Worm (Caenorhabditis elegans) whole organism, late embryonic: Measurements from ENCODE around the gene vps-33.2.

Experiments
- C08G9.2 ChIP-seq: sonication (generic microtip); optimal IDR thresholded peaks from 2 replicates; lab custom pipeline; 2016; ENCODE audit warnings: mild to moderate bottlenecking, missing genetic modification characterization, moderate library complexity, missing compliant biosample characterization
- C38D4.7 ChIP-seq: fragments of 200-800 bp; sonication (Bioruptor generic); optimal IDR thresholded peaks from 2 replicates; lab custom pipeline; 2018; ENCODE audit warnings: mild to moderate bottlenecking, missing genetic modification characterization, moderate library complexity, missing compliant biosample characterization
- K02D7.2 ChIP-seq: sonication (generic microtip); optimal IDR thresholded peaks from 2 replicates; lab custom pipeline; 2017; ENCODE audit warnings: mild to moderate bottlenecking, missing genetic modification characterization, missing compliant biosample characterization
- T23F11.4 ChIP-seq: fragments of 200-800 bp; sonication (Bioruptor generic); optimal IDR thresholded peaks from 2 replicates; lab custom pipeline; 2018; ENCODE audit warnings: mild to moderate bottlenecking, missing genetic modification characterization, missing compliant biosample characterization
- Y22D7AL.16 ChIP-seq: sonication (generic microtip); optimal IDR thresholded peaks from 2 replicates; lab custom pipeline; 2016; ENCODE audit warnings: missing genetic modification characterization, missing compliant biosample characterization
- ceh-14 ChIP-seq: sonication (generic microtip); optimal IDR thresholded peaks from 2 replicates; lab custom pipeline; 2016; ENCODE audit warnings: missing genotype, missing genetic modification characterization, missing compliant biosample characterization
- ceh-19 ChIP-seq: fragments of 200-800 bp; sonication (Bioruptor generic); optimal IDR thresholded peaks from 2 replicates; lab custom pipeline; 2018; ENCODE audit warnings: mild to moderate bottlenecking, missing genetic modification characterization, missing compliant biosample characterization
- ceh-2 ChIP-seq: sonication (generic microtip); optimal IDR thresholded peaks from 2 replicates; lab custom pipeline; 2016; ENCODE audit warnings: missing genotype, missing genetic modification characterization, missing compliant biosample characterization
- ceh-22 ChIP-seq: sonication (generic microtip); optimal IDR thresholded peaks from 2 replicates; lab custom pipeline; 2017; ENCODE audit warnings: missing biosample characterization, missing genetic modification characterization
- ceh-24 ChIP-seq: sonication (generic microtip); optimal IDR thresholded peaks from 2 replicates; lab custom pipeline; 2016; ENCODE audit warnings: mild to moderate bottlenecking, missing genetic modification characterization, missing compliant biosample characterization
- ceh-31 ChIP-seq: sonication (generic microtip); optimal IDR thresholded peaks from 2 replicates; lab custom pipeline; 2016; ENCODE audit warnings: missing genetic modification characterization, missing compliant biosample characterization
- ceh-34 ChIP-seq: sonication (generic microtip); optimal IDR thresholded peaks from 2 replicates; lab custom pipeline; 2016; ENCODE audit warnings: mild to moderate bottlenecking, missing genetic modification characterization, missing compliant biosample characterization
- ceh-6 ChIP-seq: fragments of 200-800 bp; sonication (Bioruptor generic); optimal IDR thresholded peaks from 2 replicates; lab custom pipeline; 2018; ENCODE audit warnings: mild to moderate bottlenecking, missing genetic modification characterization, missing compliant biosample characterization
- ceh-9 ChIP-seq: sonication (generic microtip); optimal IDR thresholded peaks from 2 replicates; lab custom pipeline; 2016; ENCODE audit warnings: mild to moderate bottlenecking, missing genetic modification characterization, inconsistent platforms, missing compliant biosample characterization
- che-1 ChIP-seq: sonication (generic microtip); optimal IDR thresholded peaks from 2 replicates; lab custom pipeline; 2016; ENCODE audit warnings: mild to moderate bottlenecking, missing genetic modification characterization, missing compliant biosample characterization
- dve-1 ChIP-seq: sonication (generic microtip); optimal IDR thresholded peaks from 2 replicates; lab custom pipeline; 2017; ENCODE audit warnings: antibody characterized with exemption, mild to moderate bottlenecking, missing genetic modification characterization, missing compliant biosample characterization
- elt-2 ChIP-seq: sonication (generic microtip); optimal IDR thresholded peaks from 2 replicates; lab custom pipeline; 2016; ENCODE audit warnings: missing genetic modification reagents, missing genetic modification characterization, missing compliant biosample characterization
- elt-4 ChIP-seq: sonication (generic microtip); optimal IDR thresholded peaks from 2 replicates; lab custom pipeline; 2016; ENCODE audit warnings: missing genetic modification characterization, missing compliant biosample characterization
- ets-4 ChIP-seq: sonication (generic microtip); optimal IDR thresholded peaks from 2 replicates; lab custom pipeline; 2016; ENCODE audit warnings: missing genetic modification characterization, missing compliant biosample characterization
- eyg-1 ChIP-seq: sonication (generic microtip); optimal IDR thresholded peaks from 2 replicates; lab custom pipeline; 2016; ENCODE audit warnings: missing genotype, missing genetic modification characterization, missing compliant biosample characterization
- fax-1 ChIP-seq: sonication (generic microtip); optimal IDR thresholded peaks from 2 replicates; lab custom pipeline; 2016; ENCODE audit warnings: missing genotype, missing genetic modification characterization, missing compliant biosample characterization
- hlh-13 ChIP-seq: fragments of 200-800 bp; sonication (Bioruptor generic); optimal IDR thresholded peaks from 2 replicates; lab custom pipeline; 2018; ENCODE audit warnings: mild to moderate bottlenecking, missing genetic modification characterization, missing compliant biosample characterization
- hlh-15 ChIP-seq: sonication (generic microtip); optimal IDR thresholded peaks from 2 replicates; lab custom pipeline; 2016; ENCODE audit warnings: missing genetic modification characterization, missing compliant biosample characterization
- hlh-6 ChIP-seq: sonication (generic microtip); optimal IDR thresholded peaks from 2 replicates; lab custom pipeline; 2016; ENCODE audit warnings: missing genotype, missing genetic modification characterization, missing compliant biosample characterization
- lim-6 ChIP-seq: sonication (generic microtip); optimal IDR thresholded peaks from 2 replicates; lab custom pipeline; 2016; ENCODE audit warnings: missing genetic modification characterization, missing compliant biosample characterization
- lin-11 ChIP-seq: fragments of 200-800 bp; sonication (Bioruptor generic); optimal IDR thresholded peaks from 2 replicates; lab custom pipeline; 2018; ENCODE audit warnings: mild to moderate bottlenecking, missing genetic modification characterization, missing compliant biosample characterization
- mec-3 ChIP-seq: sonication (generic microtip); optimal IDR thresholded peaks from 2 replicates; lab custom pipeline; 2016; ENCODE audit warnings: borderline replicate concordance, missing genetic modification characterization, missing compliant biosample characterization
- nhr-11 ChIP-seq: fragments of 150-350 bp; optimal IDR thresholded peaks from 2 replicates; lab custom pipeline; 2014; ENCODE audit warnings: missing biosample characterization, missing genetic modification characterization
- nhr-232 ChIP-seq: sonication (generic microtip); optimal IDR thresholded peaks from 2 replicates; lab custom pipeline; 2016; ENCODE audit warnings: missing genetic modification characterization, missing compliant biosample characterization
- npax-4 ChIP-seq: sonication (generic microtip); optimal IDR thresholded peaks from 2 replicates; lab custom pipeline; 2016; ENCODE audit warnings: missing genetic modification characterization, missing compliant biosample characterization
- pat-9 ChIP-seq: fragments of 200-800 bp; sonication (Bioruptor generic); optimal IDR thresholded peaks from 2 replicates; lab custom pipeline; 2018; ENCODE audit warnings: mild to moderate bottlenecking, missing genetic modification characterization, moderate library complexity, missing compliant biosample characterization
- pha-4 ChIP-seq: fragments of 150-350 bp; optimal IDR thresholded peaks from 2 replicates; lab custom pipeline; 2018; ENCODE audit warnings: missing biosample characterization, missing genetic modification reagents, missing genetic modification characterization
- pros-1 ChIP-seq: fragments of 150-350 bp; optimal IDR thresholded peaks from 2 replicates; lab custom pipeline; 2014; ENCODE audit warnings: missing biosample characterization, missing genetic modification reagents, missing genetic modification characterization
- ref-2 ChIP-seq: sonication (generic microtip); optimal IDR thresholded peaks from 2 replicates; lab custom pipeline; 2016; ENCODE audit warnings: missing genetic modification characterization, missing compliant biosample characterization
- sox-2 ChIP-seq: fragments of 200-800 bp; sonication (Bioruptor generic); IDR thresholded peaks from 2 replicates; pipeline ENCODE4 v1.3.6; 2022; ENCODE audit warnings: missing genetic modification reagents, missing genetic modification characterization, missing compliant biosample characterization
- sox-4 ChIP-seq: sonication (generic microtip); optimal IDR thresholded peaks from 2 replicates; lab custom pipeline; 2017; ENCODE audit warnings: mild to moderate bottlenecking, missing genetic modification characterization, inconsistent platforms, missing compliant biosample characterization
- syd-9 ChIP-seq: sonication (generic microtip); optimal IDR thresholded peaks from 2 replicates; lab custom pipeline; 2016; ENCODE audit warnings: mild to moderate bottlenecking, missing genetic modification characterization, moderate library complexity, missing compliant biosample characterization
- tbx-2 ChIP-seq: sonication (generic microtip); optimal IDR thresholded peaks from 2 replicates; lab custom pipeline; 2016; ENCODE audit warnings: missing genetic modification characterization, missing compliant biosample characterization
- tbx-7 ChIP-seq: sonication (generic microtip); optimal IDR thresholded peaks from 2 replicates; lab custom pipeline; 2016; ENCODE audit warnings: missing genotype, missing genetic modification characterization, missing compliant biosample characterization
- ttx-3 ChIP-seq: sonication (generic microtip); optimal IDR thresholded peaks from 2 replicates; lab custom pipeline; 2016; ENCODE audit warnings: missing genetic modification reagents, missing genetic modification characterization, missing compliant biosample characterization
- unc-3 ChIP-seq, 2 experiments: fragments of 200-800 bp in 1 of 2; sonication (Bioruptor generic) in 1 of 2; sonication (generic microtip) in 1 of 2; conservative IDR thresholded peaks in 1 of 2; optimal IDR thresholded peaks in 1 of 2; 2 replicates each; pipeline versions ENCODE4 v1.3.6 to Lab custom; 2016 to 2022; ENCODE audit warnings: missing compliant biosample characterization in 2 of 2, missing genetic modification characterization in 2 of 2, missing genetic modification reagents in 1 of 2
- unc-55 ChIP-seq: sonication (generic microtip); optimal IDR thresholded peaks from 2 replicates; lab custom pipeline; 2017; ENCODE audit warnings: missing biosample characterization, missing genetic modification reagents, missing genetic modification characterization
- unc-86 ChIP-seq: sonication (generic microtip); optimal IDR thresholded peaks from 2 replicates; lab custom pipeline; 2016; ENCODE audit warnings: missing genetic modification characterization, missing compliant biosample characterization
- ztf-16 ChIP-seq: sonication (generic microtip); optimal IDR thresholded peaks from 2 replicates; lab custom pipeline; 2017; ENCODE audit warnings: missing genetic modification characterization, missing compliant biosample characterization

The vps-33.2 gene

DNA sequence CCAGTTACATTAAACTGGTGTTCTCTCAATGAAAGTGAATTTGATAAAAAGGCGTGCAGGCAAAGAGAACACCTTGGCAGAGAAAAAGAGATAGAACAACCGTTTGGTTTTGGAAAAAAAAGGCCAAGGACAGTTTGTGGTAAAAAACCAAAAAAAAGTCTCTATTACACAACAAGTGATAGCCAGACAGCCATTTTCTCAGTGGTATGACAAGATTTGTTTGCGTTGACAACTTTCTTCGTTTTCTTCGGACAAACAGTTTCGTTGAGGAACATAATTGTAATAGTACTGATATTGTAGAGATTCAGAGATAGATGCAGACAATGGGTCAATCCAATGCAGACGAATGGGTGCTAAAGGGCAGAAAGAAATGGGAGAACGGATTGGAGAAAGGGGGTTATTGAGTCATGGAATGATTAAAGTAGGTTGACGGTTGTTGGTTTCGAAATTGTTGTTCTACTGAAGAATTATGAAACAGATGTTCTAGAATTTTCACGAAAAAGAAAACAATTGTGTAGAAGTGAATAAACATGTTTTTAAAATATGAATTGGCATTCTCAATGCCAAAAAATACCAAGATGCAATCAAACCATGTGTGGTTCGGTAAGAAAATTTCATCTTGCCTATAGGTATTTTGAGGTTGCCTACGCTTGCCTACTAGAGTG lies 38.7 kb upstream of the vps-33.2 start:
- no peak for TF ChIP-seq ceh-22 (tag; lab: Kevin White, UChicago)
- TF ChIP-seq fax-1 (tag; lab: Kevin White, UChicago), result no peak

DNA sequence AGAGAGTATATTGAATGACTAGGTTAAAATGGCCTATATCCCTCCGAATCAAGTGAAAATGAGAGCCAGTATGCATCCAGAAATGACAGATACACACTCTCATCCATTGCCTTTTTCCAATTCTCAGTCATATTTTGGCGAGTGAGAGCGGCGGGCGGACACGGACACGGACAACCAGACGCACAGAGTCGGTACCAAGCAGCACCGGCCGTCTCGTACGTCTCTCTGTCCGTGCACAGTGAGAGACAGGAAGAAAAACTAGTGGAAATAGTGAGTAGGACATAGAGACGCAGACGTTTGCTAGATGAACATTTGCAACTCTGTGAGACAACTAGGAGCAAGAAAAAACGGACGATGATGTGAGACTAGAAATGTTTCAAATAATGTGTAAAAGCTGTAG lies 37.8 kb upstream of the vps-33.2 start:
- TF ChIP-seq eyg-1 (tag; lab: Kevin White, UChicago) (no peak), tbx-2 (tag; lab: Kevin White, UChicago) (peak; percentile 25), hlh-13 (GFP tag; lab: Kevin White, UChicago) (no peak), unc-86 (tag; lab: Kevin White, UChicago) (no peak), nhr-11 (tag; lab: Kevin White, UChicago) (no peak), unc-55 (GFP tag; lab: Kevin White, UChicago) (peak; percentile 55), npax-4 (tag; lab: Kevin White, UChicago) (no peak), ets-4 (tag; lab: Kevin White, UChicago) (no peak), ceh-14 (tag; lab: Kevin White, UChicago) (peak; percentile 8), ref-2 (tag; lab: Kevin White, UChicago) (peak; percentile 27), ceh-2 (tag; lab: Kevin White, UChicago) (no peak), ceh-34 (no peak), elt-4 (tag; lab: Kevin White, UChicago) (no peak), unc-3 (GFP tag; conservative IDR thresholded peaks at IDR 0.05; lab: Robert Waterston, UW) (no peak), unc-3 (tag; optimal IDR thresholded peaks at IDR 0.05; lab: Kevin White, UChicago) (no peak)

DNA sequence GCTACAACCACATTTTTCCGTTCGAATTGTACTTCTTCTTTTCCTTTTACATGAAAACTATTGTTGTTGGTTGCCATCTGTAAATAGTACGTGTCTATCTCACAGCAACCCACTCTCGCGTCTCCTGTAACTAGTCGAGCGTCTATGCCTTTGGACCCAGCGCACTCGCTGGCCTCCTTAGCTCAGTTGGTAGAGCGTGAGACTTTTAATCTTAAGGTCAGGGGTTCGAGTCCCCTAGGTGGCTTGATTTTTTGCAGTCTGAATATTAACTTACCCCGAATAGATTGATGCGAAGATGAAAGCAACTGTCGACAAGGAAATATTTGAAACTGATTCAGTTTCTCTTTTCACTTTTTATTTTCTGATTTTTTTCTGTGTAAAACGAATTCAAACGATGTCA lies 35.9 kb upstream of the vps-33.2 start, which contains the start of gene mpz-3:
TSS of gene mpz-3 (minus strand) at position 320 of the 400 bp plus-strand sequence.
- TF ChIP-seq pros-1 (tag; lab: Kevin White, UChicago), result no peak
- no peak for TF ChIP-seq ref-2 (tag; lab: Kevin White, UChicago)
- TF ChIP-seq hlh-6, result peak; percentile 47
- peak; percentile 8 for TF ChIP-seq C38D4.7 (GFP tag; lab: Kevin White, UChicago)
- TF ChIP-seq tbx-7 (tag; lab: Kevin White, UChicago), result no peak
- no peak for TF ChIP-seq hlh-13 (GFP tag; lab: Kevin White, UChicago)
- TF ChIP-seq ceh-19 (GFP tag; lab: Kevin White, UChicago), result peak; percentile 36
- no peak for TF ChIP-seq ceh-24 (tag; lab: Kevin White, UChicago)
- TF ChIP-seq ttx-3 (tag; lab: Kevin White, UChicago), result peak; percentile 55
- peak; percentile 39 for TF ChIP-seq lin-11 (tag; lab: Kevin White, UChicago)
- peak; percentile 23 for TF ChIP-seq ceh-31 (tag; lab: Kevin White, UChicago)
- TF ChIP-seq mec-3 (tag; lab: Kevin White, UChicago), result no peak
- peak; percentile 27; the same call in 1 of the 2 replicates for TF ChIP-seq sox-2 (GFP tag; lab: Robert Waterston, UW)
- TF ChIP-seq eyg-1 (tag; lab: Kevin White, UChicago), result no peak
- no peak for TF ChIP-seq C08G9.2 (tag; lab: Kevin White, UChicago)
- peak; percentile 49 for TF ChIP-seq elt-2 (tag; lab: Kevin White, UChicago)
- peak; percentile 39 for TF ChIP-seq tbx-2 (tag; lab: Kevin White, UChicago)
- TF ChIP-seq pha-4 (tag; lab: Kevin White, UChicago), result no peak
- peak; percentile 20 for TF ChIP-seq ztf-16 (tag; lab: Kevin White, UChicago)
- peak; percentile 2 for TF ChIP-seq syd-9 (tag; lab: Kevin White, UChicago)
- peak; percentile 32 for TF ChIP-seq Y22D7AL.16 (tag; lab: Kevin White, UChicago)
- peak; percentile 23 for TF ChIP-seq fax-1 (tag; lab: Kevin White, UChicago)
- TF ChIP-seq npax-4 (tag; lab: Kevin White, UChicago), result peak; percentile 16
- peak; percentile 38 for TF ChIP-seq pat-9 (tag; lab: Kevin White, UChicago)
- TF ChIP-seq unc-55 (GFP tag; lab: Kevin White, UChicago), result no peak
- no peak for TF ChIP-seq ceh-9
- TF ChIP-seq nhr-232 (tag; lab: Kevin White, UChicago), result peak; percentile 49
- no peak for TF ChIP-seq ets-4 (tag; lab: Kevin White, UChicago)
- TF ChIP-seq dve-1 (tag; lab: Kevin White, UChicago), result peak; percentile 30
- TF ChIP-seq hlh-15 (tag; lab: Kevin White, UChicago), result no peak
- peak; percentile 10 for TF ChIP-seq K02D7.2 (tag; lab: Kevin White, UChicago)
- TF ChIP-seq nhr-11 (tag; lab: Kevin White, UChicago), result no peak
- peak; percentile 10 for TF ChIP-seq ceh-34
- peak; percentile 60; the same call in 1 of the 2 replicates for TF ChIP-seq unc-3 (GFP tag; conservative IDR thresholded peaks at IDR 0.05; lab: Robert Waterston, UW)
- peak; percentile 5 for TF ChIP-seq unc-3 (tag; optimal IDR thresholded peaks at IDR 0.05; lab: Kevin White, UChicago)
- peak; percentile 37 for TF ChIP-seq sox-4
- no peak for TF ChIP-seq T23F11.4 (GFP tag; lab: Kevin White, UChicago)
- TF ChIP-seq ceh-6 (GFP tag; lab: Kevin White, UChicago), result peak; percentile 42
- TF ChIP-seq lim-6 (tag; lab: Kevin White, UChicago), result no peak
- TF ChIP-seq che-1, result peak; percentile 20
